Worm (Caenorhabditis elegans): ENCODE measurements around the gene F49C5.9.

DNA sequence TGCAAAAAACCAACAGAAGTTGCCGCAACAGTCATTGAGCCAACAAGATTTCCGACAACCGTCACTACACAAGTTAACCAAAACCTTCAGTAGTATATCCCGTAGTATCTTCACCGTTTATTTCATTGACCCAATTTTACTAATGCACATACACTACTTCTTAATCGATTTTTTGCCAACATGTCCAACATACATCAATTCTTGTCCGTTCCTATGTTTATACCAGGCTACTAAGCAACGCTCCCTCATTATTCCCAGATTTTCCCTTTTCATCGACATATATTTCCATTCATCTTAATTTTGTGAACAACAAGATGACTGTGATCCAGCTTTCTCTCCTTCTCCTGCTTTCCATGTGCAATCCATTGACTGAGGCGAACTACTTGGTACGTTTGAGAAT is 21.4 kb upstream of the F49C5.9 start, which contains the start of gene F49C5.7:
- TF ChIP-seq ceh-82 (tag; optimal IDR thresholded peaks at IDR 0.05) = no peak
- TF ChIP-seq lsy-2 (tag; optimal IDR thresholded peaks at IDR 0.05) = no peak
- no peak for TF ChIP-seq unc-62 (GFP tag; optimal IDR thresholded peaks at IDR 0.05)
- TF ChIP-seq ztf-4 (tag; optimal IDR thresholded peaks at IDR 0.05) = no peak
- no peak for TF ChIP-seq nhr-129 (tag; optimal IDR thresholded peaks at IDR 0.05)
- TF ChIP-seq aly-2 (tag; optimal IDR thresholded peaks at IDR 0.05) = no peak
- TF ChIP-seq nhr-6 (tag; optimal IDR thresholded peaks at IDR 0.05) = no peak
- no peak for TF ChIP-seq nhr-12 (tag; optimal IDR thresholded peaks at IDR 0.05)
- TF ChIP-seq C34F6.9 (tag; optimal IDR thresholded peaks at IDR 0.05) = no peak
- no peak for TF ChIP-seq ZK546.5 (tag; optimal IDR thresholded peaks at IDR 0.05)
- no peak for TF ChIP-seq nhr-10 (tag; optimal IDR thresholded peaks at IDR 0.05)
- TF ChIP-seq blmp-1 (tag; optimal IDR thresholded peaks at IDR 0.05; ENCODE audit: insufficient read depth) = no peak
- TF ChIP-seq nhr-21 (tag; optimal IDR thresholded peaks at IDR 0.05) = no peak
- no peak for TF ChIP-seq ztf-11 (tag; optimal IDR thresholded peaks at IDR 0.05)
